Worm (Caenorhabditis elegans): ENCODE measurements around the gene fbxa-32.

DNA sequence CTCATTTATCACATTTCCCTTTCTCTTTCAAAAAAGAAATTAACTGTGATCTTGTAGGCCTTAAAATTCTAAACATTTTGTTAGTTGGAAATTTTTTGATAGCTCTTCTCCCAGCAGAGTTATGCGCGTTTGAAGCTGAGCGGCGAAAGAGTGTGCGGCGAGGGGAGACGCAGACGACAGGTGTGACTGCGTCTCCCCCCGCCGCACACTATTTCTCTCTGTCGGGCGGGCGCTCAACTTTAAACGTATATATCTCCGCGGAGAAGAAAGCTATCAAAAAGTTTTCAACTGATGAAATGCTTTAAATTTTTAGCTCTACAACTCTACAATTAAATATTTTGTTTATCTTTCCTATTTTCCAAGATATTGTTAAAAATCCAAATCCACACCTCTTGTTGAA, 50.1 kb downstream of the fbxa-32 start:
- TF ChIP-seq pqm-1 (tag; optimal IDR thresholded peaks at IDR 0.05) (no peak), unc-62 (GFP tag; optimal IDR thresholded peaks at IDR 0.05) (no peak), mml-1 (tag; optimal IDR thresholded peaks at IDR 0.05) (no peak), nhr-237 (tag; optimal IDR thresholded peaks at IDR 0.05) (no peak)

Data from whole organism, L3 larva.